Fruit fly (Drosophila melanogaster) whole organism, prepupa: ENCODE measurements around the gene CG33687.

Experiments
- Blimp-1 ChIP-seq: fragments of 200-800 bp; sonication (Bioruptor generic); optimal IDR thresholded peaks from 3 replicates; lab custom pipeline; 2017; ENCODE audit warnings: missing biosample characterization, missing genetic modification characterization, mild to moderate bottlenecking, moderate library complexity, missing genetic modification reagents
- CG10631 ChIP-seq: fragments of 200-800 bp; sonication (Bioruptor generic); optimal IDR thresholded peaks from 2 replicates; lab custom pipeline; 2016; ENCODE audit warnings: missing biosample characterization, missing genetic modification characterization
- CG10669 ChIP-seq: fragments of 200-800 bp; sonication (Bioruptor generic); optimal IDR thresholded peaks from 3 replicates; lab custom pipeline; 2018; ENCODE audit warnings: missing biosample characterization, mild to moderate bottlenecking, missing genetic modification characterization, moderate library complexity
- CG11294 ChIP-seq: fragments of 200-800 bp; sonication (Bioruptor generic); IDR thresholded peaks from 2 replicates; pipeline ENCODE4 v1.3.6; 2022; ENCODE audit warnings: missing biosample characterization, missing genetic modification characterization
- CG11762 ChIP-seq: fragments of 200-800 bp; sonication (Bioruptor generic); optimal IDR thresholded peaks from 3 replicates; lab custom pipeline; 2016; ENCODE audit warnings: missing biosample characterization, missing genetic modification characterization; ENCODE audit not compliant: insufficient read depth
- CG15336 ChIP-seq: fragments of 200-800 bp; sonication (Bioruptor generic); IDR thresholded peaks from 2 replicates; pipeline ENCODE4 v1.3.6; 2022; ENCODE audit warnings: missing biosample characterization, missing genetic modification characterization
- CG3032 ChIP-seq: fragments of 200-800 bp; optimal IDR thresholded peaks from 2 replicates; lab custom pipeline; 2019; ENCODE audit warnings: missing biosample characterization, mild to moderate bottlenecking, missing genetic modification characterization, moderate library complexity
- CG31627 ChIP-seq: fragments of 200-800 bp; sonication (Bioruptor generic); optimal IDR thresholded peaks from 3 replicates; lab custom pipeline; 2016; ENCODE audit warnings: missing biosample characterization, missing genetic modification characterization
- CG32006 ChIP-seq: fragments of 200-800 bp; sonication (Bioruptor generic); optimal IDR thresholded peaks from 3 replicates; lab custom pipeline; 2017; ENCODE audit warnings: missing biosample characterization, mild to moderate bottlenecking, missing genetic modification characterization
- CG34406 ChIP-seq: fragments of 200-800 bp; sonication (Bioruptor generic); optimal IDR thresholded peaks from 3 replicates; lab custom pipeline; 2016; ENCODE audit warnings: missing biosample characterization, missing genetic modification characterization
- CG3919 ChIP-seq: fragments of 200-800 bp; sonication (Bioruptor generic); optimal IDR thresholded peaks from 3 replicates; lab custom pipeline; 2016; ENCODE audit warnings: missing biosample characterization, missing genetic modification characterization
- CG4318 ChIP-seq: fragments of 200-800 bp; sonication (Bioruptor generic); optimal IDR thresholded peaks from 3 replicates; lab custom pipeline; 2017; ENCODE audit warnings: missing biosample characterization, mild to moderate bottlenecking, missing genetic modification characterization
- CG6163 ChIP-seq: fragments of 200-800 bp; sonication (Bioruptor generic); IDR thresholded peaks from 3 replicates; pipeline ENCODE4 v1.3.6; 2022; ENCODE audit warnings: missing biosample characterization, missing genetic modification characterization
- CG6276 ChIP-seq: fragments of 200-800 bp; sonication (Bioruptor generic); optimal IDR thresholded peaks from 2 replicates; lab custom pipeline; 2017; ENCODE audit warnings: missing biosample characterization, mild to moderate bottlenecking, missing genetic modification characterization
- CG6792 ChIP-seq: fragments of 200-800 bp; sonication (Bioruptor generic); optimal IDR thresholded peaks from 3 replicates; lab custom pipeline; 2016; ENCODE audit warnings: missing biosample characterization, missing genetic modification characterization
- CG6808 ChIP-seq: fragments of 200-800 bp; sonication (Bioruptor generic); optimal IDR thresholded peaks from 3 replicates; lab custom pipeline; 2017; ENCODE audit warnings: missing biosample characterization, missing genetic modification characterization, mild to moderate bottlenecking, moderate library complexity, missing genetic modification reagents
- CG6854 ChIP-seq: fragments of 200-800 bp; sonication (Bioruptor generic); optimal IDR thresholded peaks from 2 replicates; lab custom pipeline; 2017; ENCODE audit warnings: missing biosample characterization, mild to moderate bottlenecking, missing genetic modification characterization
- CG7368 ChIP-seq: fragments of 200-800 bp; sonication (Bioruptor generic); optimal IDR thresholded peaks from 3 replicates; lab custom pipeline; 2016; ENCODE audit warnings: missing biosample characterization, missing genetic modification characterization
- CG8119 ChIP-seq: fragments of 200-800 bp; sonication (Bioruptor generic); IDR thresholded peaks from 3 replicates; pipeline ENCODE4 v1.3.6; 2022; ENCODE audit warnings: missing biosample characterization, missing genetic modification characterization
- CG8319 ChIP-seq: fragments of 200-800 bp; sonication (Bioruptor generic); optimal IDR thresholded peaks from 3 replicates; lab custom pipeline; 2016; ENCODE audit warnings: missing biosample characterization, missing genetic modification characterization
- CG8632 ChIP-seq: fragments of 200-800 bp; sonication (Bioruptor generic); optimal IDR thresholded peaks from 3 replicates; lab custom pipeline; 2016; ENCODE audit warnings: missing biosample characterization, missing genetic modification characterization
- CG9139 ChIP-seq: fragments of 200-800 bp; sonication (Bioruptor generic); optimal IDR thresholded peaks from 3 replicates; lab custom pipeline; 2017; ENCODE audit warnings: missing biosample characterization, mild to moderate bottlenecking, missing genetic modification characterization
- Eip75B ChIP-seq: fragments of 200-800 bp; sonication (Bioruptor generic); optimal IDR thresholded peaks from 3 replicates; lab custom pipeline; 2016; ENCODE audit warnings: missing biosample characterization, missing genetic modification characterization
- Eip78C ChIP-seq: fragments of 200-800 bp; sonication (Bioruptor generic); peaks from one replicate; lab custom pipeline; 2016; ENCODE audit warnings: missing biosample characterization, missing genetic modification characterization
- Eip93F ChIP-seq: fragments of 200-800 bp; sonication (Bioruptor generic); optimal IDR thresholded peaks from 2 replicates; lab custom pipeline; 2016; ENCODE audit warnings: missing biosample characterization, mild to moderate bottlenecking, missing genetic modification characterization
- Ets21C ChIP-seq: fragments of 200-800 bp; sonication (Bioruptor generic); optimal IDR thresholded peaks from 3 replicates; lab custom pipeline; 2016; ENCODE audit warnings: missing biosample characterization, missing genetic modification characterization
- Ets96B ChIP-seq: fragments of 200-800 bp; optimal IDR thresholded peaks from 2 replicates; lab custom pipeline; 2019; ENCODE audit warnings: missing biosample characterization, mild to moderate bottlenecking, missing genetic modification characterization, moderate library complexity
- Gug ChIP-seq: fragments of 200-800 bp; sonication (Bioruptor generic); IDR thresholded peaks from 2 replicates; pipeline ENCODE4 v1.3.6; 2022; ENCODE audit warnings: missing biosample characterization, missing genetic modification characterization
- Hr38 ChIP-seq: sonication (Bioruptor generic); optimal IDR thresholded peaks from 2 replicates; lab custom pipeline; 2016; ENCODE audit warnings: missing biosample characterization, missing genetic modification characterization
- Lpt ChIP-seq: fragments of 200-800 bp; sonication (Bioruptor generic); optimal IDR thresholded peaks from 3 replicates; lab custom pipeline; 2016; ENCODE audit warnings: missing biosample characterization, missing genetic modification characterization
- Met ChIP-seq: fragments of 200-800 bp; sonication (Bioruptor generic); optimal IDR thresholded peaks from 3 replicates; lab custom pipeline; 2016; ENCODE audit warnings: missing biosample characterization, missing genetic modification characterization
- OdsH ChIP-seq: fragments of 200-800 bp; sonication (Bioruptor generic); optimal IDR thresholded peaks from 3 replicates; lab custom pipeline; 2016; ENCODE audit warnings: missing biosample characterization, missing genetic modification characterization
- Smox ChIP-seq: fragments of 200-800 bp; sonication (Bioruptor generic); optimal IDR thresholded peaks from 3 replicates; lab custom pipeline; 2016; ENCODE audit warnings: missing biosample characterization, missing genetic modification characterization
- Sox102F ChIP-seq: fragments of 200-800 bp; sonication (Bioruptor generic); optimal IDR thresholded peaks from 2 replicates; lab custom pipeline; 2016; ENCODE audit warnings: missing biosample characterization, mild to moderate bottlenecking, missing genetic modification characterization
- Sox14 ChIP-seq: fragments of 200-800 bp; sonication (Bioruptor generic); optimal IDR thresholded peaks from 3 replicates; lab custom pipeline; 2016; ENCODE audit warnings: missing biosample characterization, missing genetic modification characterization
- achi ChIP-seq: fragments of 200-800 bp; sonication (Bioruptor generic); optimal IDR thresholded peaks from 3 replicates; lab custom pipeline; 2016; ENCODE audit warnings: missing biosample characterization, missing genetic modification characterization
- acj6 ChIP-seq: fragments of 200-800 bp; sonication (Bioruptor generic); optimal IDR thresholded peaks from 3 replicates; lab custom pipeline; 2016; ENCODE audit warnings: missing biosample characterization, missing genetic modification characterization
- cyc ChIP-seq: fragments of 200-800 bp; sonication (Bioruptor generic); optimal IDR thresholded peaks from 3 replicates; lab custom pipeline; 2016; ENCODE audit warnings: missing biosample characterization, missing genetic modification characterization
- dac ChIP-seq: fragments of 200-800 bp; sonication (Bioruptor generic); optimal IDR thresholded peaks from 2 replicates; lab custom pipeline; 2017; ENCODE audit warnings: missing biosample characterization, mild to moderate bottlenecking, missing genetic modification characterization
- dsx ChIP-seq: fragments of 200-800 bp; optimal IDR thresholded peaks from 3 replicates; lab custom pipeline; 2019; ENCODE audit warnings: missing biosample characterization, mild to moderate bottlenecking, missing genetic modification characterization, moderate library complexity; ENCODE audit not compliant: poor library complexity, severe bottlenecking
- eg ChIP-seq: fragments of 200-800 bp; sonication (Bioruptor generic); IDR thresholded peaks from 3 replicates; pipeline ENCODE4 v1.3.6; 2022; ENCODE audit warnings: missing biosample characterization, missing genetic modification characterization
- esn ChIP-seq: fragments of 200-800 bp; sonication (Bioruptor generic); optimal IDR thresholded peaks from 2 replicates; lab custom pipeline; 2016; ENCODE audit warnings: missing biosample characterization, mild to moderate bottlenecking, missing genetic modification characterization, moderate library complexity
- fd59A ChIP-seq: fragments of 200-800 bp; sonication (Bioruptor generic); optimal IDR thresholded peaks from 2 replicates; lab custom pipeline; 2017; ENCODE audit warnings: missing biosample characterization, mild to moderate bottlenecking, missing genetic modification characterization, missing genetic modification reagents
- fd85E ChIP-seq: fragments of 200-800 bp; sonication (Bioruptor generic); optimal IDR thresholded peaks from 3 replicates; lab custom pipeline; 2016; ENCODE audit warnings: missing biosample characterization, missing genetic modification characterization
- fkh ChIP-seq: fragments of 200-800 bp; sonication (Bioruptor generic); optimal IDR thresholded peaks from 3 replicates; lab custom pipeline; 2017; ENCODE audit warnings: missing biosample characterization, mild to moderate bottlenecking, missing genetic modification characterization, moderate library complexity
- lz ChIP-seq: fragments of 200-800 bp; sonication (Bioruptor generic); optimal IDR thresholded peaks from 3 replicates; lab custom pipeline; 2016; ENCODE audit warnings: missing biosample characterization, missing genetic modification characterization
- pdm3 ChIP-seq: fragments of 200-800 bp; sonication (Bioruptor generic); optimal IDR thresholded peaks from 3 replicates; lab custom pipeline; 2016; ENCODE audit warnings: missing biosample characterization, missing genetic modification characterization
- salr ChIP-seq, 2 experiments: fragments of 200-800 bp; sonication (Bioruptor generic); optimal IDR thresholded peaks; 3 replicates each; lab custom pipeline; 2016 to 2018; ENCODE audit warnings: missing biosample characterization in 2 of 2, missing genetic modification characterization in 2 of 2, mild to moderate bottlenecking in 1 of 2
- spab ChIP-seq: fragments of 200-800 bp; sonication (Bioruptor generic); optimal IDR thresholded peaks from 2 replicates; lab custom pipeline; 2017; ENCODE audit warnings: missing biosample characterization, mild to moderate bottlenecking, missing genetic modification characterization, missing genetic modification reagents
- ss ChIP-seq, 2 experiments: fragments of 200-800 bp; sonication (Bioruptor generic); optimal IDR thresholded peaks; 2 replicates in 1 of 2; 3 replicates in 1 of 2; lab custom pipeline; 2017 to 2018; ENCODE audit warnings: mild to moderate bottlenecking in 2 of 2, missing biosample characterization in 2 of 2, missing genetic modification characterization in 2 of 2, moderate library complexity in 1 of 2
- svp ChIP-seq: fragments of 200-800 bp; sonication (Bioruptor generic); peaks from one replicate; lab custom pipeline; 2016; ENCODE audit warnings: missing biosample characterization, missing genetic modification characterization
- topi ChIP-seq: fragments of 200-800 bp; sonication (Bioruptor generic); optimal IDR thresholded peaks from 3 replicates; lab custom pipeline; 2016; ENCODE audit warnings: missing biosample characterization, missing genetic modification characterization
- vri ChIP-seq: fragments of 200-800 bp; sonication (Bioruptor generic); optimal IDR thresholded peaks from 3 replicates; lab custom pipeline; 2016; ENCODE audit warnings: missing biosample characterization, mild to moderate bottlenecking, missing genetic modification characterization

CG33687 gene

DNA sequence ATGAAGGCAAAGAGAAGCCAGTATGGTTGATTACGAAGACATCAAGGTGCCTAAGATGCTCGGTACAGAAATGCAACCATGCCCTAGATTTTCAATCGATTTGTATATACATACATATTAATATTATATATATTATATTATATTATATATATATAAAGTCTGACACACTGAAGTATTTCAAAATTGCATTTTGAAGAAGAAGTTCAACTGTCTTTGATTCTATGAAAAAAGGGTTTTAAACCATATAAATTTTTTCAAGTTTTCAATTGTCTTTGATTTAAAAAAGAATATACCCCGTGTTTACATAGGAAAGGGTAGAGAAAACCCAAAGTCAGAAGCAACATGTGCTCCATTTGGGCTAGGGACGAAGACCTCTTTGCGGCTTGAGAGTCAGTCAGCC is 22.9 kb upstream of the CG33687 start:
- TF ChIP-seq Eip93F (GFP tag; lab: Kevin White, UChicago) (no peak), svp (peak; percentile 18), Gug (GFP tag; lab: Robert Waterston, UW) (no peak), fkh (GFP tag; lab: Kevin White, UChicago) (no peak), CG8119 (GFP tag; lab: Robert Waterston, UW) (peak; percentile 35; the same call in 1 of the 3 replicates), CG6854 (no peak), lz (no peak), Blimp-1 (GFP tag; lab: Kevin White, UChicago) (no peak), esn (GFP tag; lab: Kevin White, UChicago) (peak; percentile 40), CG34406 (GFP tag; lab: Kevin White, UChicago) (peak; percentile 82), OdsH (peak; percentile 53), dsx (GFP tag; lab: Kevin White, UChicago) (peak; percentile 44), CG6808 (GFP tag; lab: Kevin White, UChicago) (peak; percentile 71), CG15336 (no peak), cyc (GFP tag; lab: Kevin White, UChicago) (no peak), eg (GFP tag; lab: Robert Waterston, UW) (no peak), Ets96B (peak; percentile 87), CG6163 (GFP tag; lab: Robert Waterston, UW) (peak; percentile 47; the same call in 1 of the 3 replicates), topi (GFP tag; lab: Kevin White, UChicago) (peak; percentile 29), Sox102F (no peak), Hr38 (GFP tag; lab: Kevin White, UChicago) (no peak), vri (GFP tag; lab: Kevin White, UChicago) (no peak), CG3032 (tag; lab: Kevin White, UChicago) (peak; percentile 89), CG10669 (GFP tag; lab: Kevin White, UChicago) (peak; percentile 68), acj6 (GFP tag; lab: Kevin White, UChicago) (peak; percentile 33), Sox14 (GFP tag; lab: Kevin White, UChicago) (no peak), Met (GFP tag; lab: Kevin White, UChicago) (no peak), CG11762 (GFP tag; lab: Kevin White, UChicago) (no peak), Ets21C (GFP tag; lab: Kevin White, UChicago) (no peak), Eip78C (GFP tag; lab: Kevin White, UChicago) (peak; percentile 84), CG32006 (peak; percentile 8), CG9139 (GFP tag; lab: Kevin White, UChicago) (peak; percentile 17), CG8319 (GFP tag; lab: Kevin White, UChicago) (peak; percentile 19), fd59A (GFP tag; lab: Kevin White, UChicago) (no peak), CG6276 (GFP tag; lab: Kevin White, UChicago) (no peak), CG10631 (GFP tag; lab: Kevin White, UChicago) (peak; percentile 81), CG7368 (peak; percentile 26), Eip75B (GFP tag; lab: Kevin White, UChicago) (no peak), CG31627 (GFP tag; lab: Kevin White, UChicago) (no peak), CG3919 (peak; percentile 27), spab (GFP tag; lab: Kevin White, UChicago) (peak; percentile 67), Lpt (GFP tag; lab: Kevin White, UChicago) (no peak), dac (GFP tag; lab: Kevin White, UChicago) (no peak), CG11294 (GFP tag; lab: Robert Waterston, UW) (no peak), achi (GFP tag; lab: Kevin White, UChicago) (peak; percentile 61), CG4318 (GFP tag; lab: Kevin White, UChicago) (no peak), CG8632 (GFP tag; lab: Kevin White, UChicago) (peak; percentile 80), salr (GFP tag; optimal IDR thresholded peaks at IDR 0.05; lab: Kevin White, UChicago) (no peak), ss (GFP tag; optimal IDR thresholded peaks at IDR 0.05; lab: Kevin White, UChicago) (peak; percentile 21 to 77), pdm3 (GFP tag; lab: Kevin White, UChicago) (no peak), CG6792 (GFP tag; lab: Kevin White, UChicago) (peak; percentile 33), fd85E (GFP tag; lab: Kevin White, UChicago) (no peak), Smox (GFP tag; lab: Kevin White, UChicago) (no peak)
